In the genomic region with DNA sequence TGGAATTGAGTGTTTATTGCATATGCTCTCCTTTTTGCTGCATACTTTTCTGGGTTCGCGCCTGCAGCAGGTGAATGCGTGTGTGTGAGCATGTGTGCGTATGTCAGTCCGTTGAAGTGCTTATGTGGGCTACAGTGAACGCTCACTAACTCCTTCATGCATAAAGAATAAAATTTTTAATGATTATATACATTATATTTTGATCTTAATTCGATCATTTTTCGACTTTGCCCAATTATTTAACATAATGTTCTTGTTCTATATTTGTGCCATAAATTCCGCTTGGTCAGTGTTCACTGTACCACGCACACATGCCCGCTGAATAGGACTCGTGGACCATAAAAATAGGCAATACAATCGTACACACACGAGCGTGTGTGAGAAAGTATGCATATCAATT, we compare ENCODE assay signal across 1 fruit fly cellular context.
TF ChIP-seq lines count a peak whose summit lies in the region.

No protein-coding gene starts in this region.

TF ChIP-seq in whole organism, embryonic, 481 proteins besides CTCF, POLR2A, EP300 and RAD21 (continued from another document and continues in another):
- TF ChIP-seq toy (GFP tag; IDR thresholded peaks at IDR 0.05; lab: Robert Waterston, UW) = no peak
- TF ChIP-seq HLH4C (GFP tag; IDR thresholded peaks at IDR 0.05; lab: Robert Waterston, UW; ENCODE audit: partially characterized antibody) = no peak
- TF ChIP-seq Ets65A (GFP tag; lab: Kevin White, UChicago) = no peak
- TF ChIP-seq Bdp1 (GFP tag; optimal IDR thresholded peaks at IDR 0.05; lab: Kevin White, UChicago) = no peak
- no peak for TF ChIP-seq dimm (GFP tag; IDR thresholded peaks at IDR 0.05; lab: Robert Waterston, UW)
- TF ChIP-seq crc (GFP tag; optimal IDR thresholded peaks at IDR 0.05; lab: Kevin White, UChicago) = no peak
- no peak for TF ChIP-seq H2.0 (GFP tag; IDR thresholded peaks at IDR 0.05; lab: Robert Waterston, UW)
- TF ChIP-seq dati (GFP tag; IDR thresholded peaks at IDR 0.05; lab: Robert Waterston, UW) = no peak
- no peak for TF ChIP-seq sens-2 (GFP tag; IDR thresholded peaks at IDR 0.05; lab: Robert Waterston, UW)
- 0 out of 3 replicates have a peak, but pooled peaks have one; percentile 28 for TF ChIP-seq CG6175 (GFP tag; IDR thresholded peaks at IDR 0.05; lab: Robert Waterston, UW)
- no peak for TF ChIP-seq Sry-β (GFP tag; optimal IDR thresholded peaks at IDR 0.05; lab: Kevin White, UChicago)
- no peak for TF ChIP-seq CG13624 (GFP tag; optimal IDR thresholded peaks at IDR 0.05; lab: Kevin White, UChicago)
- no peak for TF ChIP-seq schlank (tag; optimal IDR thresholded peaks at IDR 0.05; lab: Kevin White, UChicago)
- no peak for TF ChIP-seq Dref (GFP tag; IDR thresholded peaks at IDR 0.05; lab: Robert Waterston, UW)
- TF ChIP-seq CG6683 (GFP tag; optimal IDR thresholded peaks at IDR 0.05; lab: Kevin White, UChicago) = no peak
- no peak for TF ChIP-seq emc (GFP tag; optimal IDR thresholded peaks at IDR 0.05; lab: Kevin White, UChicago)
- TF ChIP-seq pfk (GFP tag; optimal IDR thresholded peaks at IDR 0.05; lab: Kevin White, UChicago) = no peak
- no peak for TF ChIP-seq CG2678 (tag; optimal IDR thresholded peaks at IDR 0.05; lab: Kevin White, UChicago)
- TF ChIP-seq Blimp-1 (GFP tag; optimal IDR thresholded peaks at IDR 0.05; lab: Kevin White, UChicago) = no peak
- TF ChIP-seq lov (optimal IDR thresholded peaks at IDR 0.05; lab: Kevin White, UChicago) = no peak
- no peak for TF ChIP-seq lov (GFP tag; IDR thresholded peaks at IDR 0.05; lab: Robert Waterston, UW)
- TF ChIP-seq CG13123 (GFP tag; optimal IDR thresholded peaks at IDR 0.05; lab: Kevin White, UChicago) = no peak
- 0 out of 2 replicates have a peak, but pooled peaks have one; percentile 41 for TF ChIP-seq ranshi (GFP tag; IDR thresholded peaks at IDR 0.05; lab: Robert Waterston, UW)
- TF ChIP-seq mirr (GFP tag; optimal IDR thresholded peaks at IDR 0.05; lab: Kevin White, UChicago) = no peak
- TF ChIP-seq Kr (GFP tag; optimal IDR thresholded peaks at IDR 0.05; lab: Kevin White, UChicago) = no peak
- no peak for TF ChIP-seq CG16813 (GFP tag; IDR thresholded peaks at IDR 0.05; lab: Robert Waterston, UW; ENCODE audit: partially characterized antibody)
- TF ChIP-seq Fer2 (tag; optimal IDR thresholded peaks at IDR 0.05; lab: Kevin White, UChicago) = no peak
- TF ChIP-seq Dip3 (GFP tag; optimal IDR thresholded peaks at IDR 0.05; lab: Kevin White, UChicago) = no peak
- no peak for TF ChIP-seq fd102C (GFP tag; optimal IDR thresholded peaks at IDR 0.05; lab: Kevin White, UChicago)
- TF ChIP-seq Scr (GFP tag; IDR thresholded peaks at IDR 0.05; lab: Robert Waterston, UW; ENCODE audit: partially characterized antibody) = no peak
- TF ChIP-seq inv (GFP tag; IDR thresholded peaks at IDR 0.05; lab: Robert Waterston, UW; ENCODE audit: partially characterized antibody) = no peak
- TF ChIP-seq CG4424 (GFP tag; optimal IDR thresholded peaks at IDR 0.05; lab: Kevin White, UChicago) = no peak
- peak; percentile 15 for TF ChIP-seq bcd (GFP tag; optimal IDR thresholded peaks at IDR 0.05; lab: Kevin White, UChicago)
- no peak for TF ChIP-seq CG12659 (GFP tag; optimal IDR thresholded peaks at IDR 0.05; lab: Kevin White, UChicago)
- TF ChIP-seq CG3726 (GFP tag; IDR thresholded peaks at IDR 0.05; lab: Robert Waterston, UW) = no peak
- TF ChIP-seq tll (GFP tag; optimal IDR thresholded peaks at IDR 0.05; lab: Kevin White, UChicago) = no peak
- TF ChIP-seq CG15514 (GFP tag; optimal IDR thresholded peaks at IDR 0.05; lab: Kevin White, UChicago) = no peak
- TF ChIP-seq sisA (GFP tag; IDR thresholded peaks at IDR 0.05; lab: Robert Waterston, UW) = peak; percentile 49
- TF ChIP-seq CG6254 (GFP tag; optimal IDR thresholded peaks at IDR 0.05; lab: Kevin White, UChicago) = no peak
- TF ChIP-seq Adf1 (GFP tag; IDR thresholded peaks at IDR 0.05; lab: Robert Waterston, UW) = no peak
- TF ChIP-seq CG16779 (GFP tag; IDR thresholded peaks at IDR 0.05; lab: Robert Waterston, UW) = no peak
- peak; percentile 69 for TF ChIP-seq dysf (GFP tag; IDR thresholded peaks at IDR 0.05; lab: Robert Waterston, UW)
- no peak for TF ChIP-seq cwo (GFP tag; optimal IDR thresholded peaks at IDR 0.05; lab: Kevin White, UChicago)
- TF ChIP-seq CG32532 (GFP tag; IDR thresholded peaks at IDR 0.05; lab: Robert Waterston, UW) = peak; percentile 57
- TF ChIP-seq ato (GFP tag; IDR thresholded peaks at IDR 0.05; lab: Robert Waterston, UW; ENCODE audit: partially characterized antibody) = no peak
- no peak for TF ChIP-seq chn (GFP tag; optimal IDR thresholded peaks at IDR 0.05; lab: Kevin White, UChicago)
- no peak for TF ChIP-seq Nf-YB (GFP tag; optimal IDR thresholded peaks at IDR 0.05; lab: Kevin White, UChicago)
- TF ChIP-seq ssp (GFP tag; IDR thresholded peaks at IDR 0.05; lab: Robert Waterston, UW) = peak; percentile 9; the same call in 1 of the 2 replicates
- no peak for TF ChIP-seq Max (GFP tag; optimal IDR thresholded peaks at IDR 0.05; lab: Kevin White, UChicago)
- peak; percentile 70 for TF ChIP-seq Drgx (GFP tag; IDR thresholded peaks at IDR 0.05; lab: Robert Waterston, UW)
- no peak for TF ChIP-seq fru (optimal IDR thresholded peaks at IDR 0.05; lab: Kevin White, UChicago)
- no peak for TF ChIP-seq CG11696 (GFP tag; IDR thresholded peaks at IDR 0.05; lab: Robert Waterston, UW)
- TF ChIP-seq stc (GFP tag; IDR thresholded peaks at IDR 0.05; lab: Robert Waterston, UW) = peak; percentile 35; the same call in 1 of the 2 replicates
- no peak for TF ChIP-seq slp2 (GFP tag; optimal IDR thresholded peaks at IDR 0.05; lab: Kevin White, UChicago)
- TF ChIP-seq Fer1 (GFP tag; optimal IDR thresholded peaks at IDR 0.05; lab: Kevin White, UChicago) = no peak
- TF ChIP-seq Jarid2 (GFP tag; optimal IDR thresholded peaks at IDR 0.05; lab: Kevin White, UChicago) = no peak
- TF ChIP-seq dm (GFP tag; optimal IDR thresholded peaks at IDR 0.05; lab: Kevin White, UChicago) = no peak
- TF ChIP-seq cad (GFP tag; optimal IDR thresholded peaks at IDR 0.05; lab: Kevin White, UChicago) = no peak
- no peak for TF ChIP-seq kni (GFP tag; optimal IDR thresholded peaks at IDR 0.05; lab: Kevin White, UChicago)
- TF ChIP-seq rib (GFP tag; IDR thresholded peaks at IDR 0.05; lab: Robert Waterston, UW) = 0 out of 2 replicates have a peak, but pooled peaks have one; percentile 35
- no peak for TF ChIP-seq vfl (GFP tag; optimal IDR thresholded peaks at IDR 0.05; lab: Kevin White, UChicago)
- no peak for TF ChIP-seq gem (tag; optimal IDR thresholded peaks at IDR 0.05; lab: Kevin White, UChicago)
- TF ChIP-seq CG10979 (tag; optimal IDR thresholded peaks at IDR 0.05; lab: Kevin White, UChicago) = peak; percentile 19
- 0 out of 3 replicates have a peak, but pooled peaks have one; percentile 37 for TF ChIP-seq C15 (GFP tag; IDR thresholded peaks at IDR 0.05; lab: Robert Waterston, UW)
- TF ChIP-seq CG33213 (GFP tag; optimal IDR thresholded peaks at IDR 0.05; lab: Kevin White, UChicago) = no peak
- TF ChIP-seq Meics (GFP tag; optimal IDR thresholded peaks at IDR 0.05; lab: Kevin White, UChicago) = peak; percentile 3
- peak; percentile 9; the same call in 1 of the 2 replicates for TF ChIP-seq E2f2 (GFP tag; IDR thresholded peaks at IDR 0.05; lab: Robert Waterston, UW)
- peak; percentile 60 for TF ChIP-seq Atf6 (GFP tag; IDR thresholded peaks at IDR 0.05; lab: Robert Waterston, UW)
- no peak for TF ChIP-seq CG32767 (GFP tag; IDR thresholded peaks at IDR 0.05; lab: Robert Waterston, UW)
- TF ChIP-seq zen2 (GFP tag; IDR thresholded peaks at IDR 0.05; lab: Robert Waterston, UW; ENCODE audit: partially characterized antibody) = no peak
- TF ChIP-seq bowl (GFP tag; IDR thresholded peaks at IDR 0.05; lab: Robert Waterston, UW) = no peak
- TF ChIP-seq BEAF-32 (GFP tag; optimal IDR thresholded peaks at IDR 0.05; lab: Kevin White, UChicago) = no peak
- TF ChIP-seq HLHmδ (GFP tag; optimal IDR thresholded peaks at IDR 0.05; lab: Kevin White, UChicago) = no peak
- TF ChIP-seq CG6689 (GFP tag; IDR thresholded peaks at IDR 0.05; lab: Robert Waterston, UW) = peak; percentile 21; the same call in 1 of the 2 replicates
- TF ChIP-seq E2f1 (GFP tag; IDR thresholded peaks at IDR 0.05; lab: Robert Waterston, UW) = no peak
- TF ChIP-seq Hr3 (GFP tag; optimal IDR thresholded peaks at IDR 0.05; lab: Kevin White, UChicago) = no peak
- no peak; the same call in 1 of the 2 replicates for TF ChIP-seq Poxn (GFP tag; IDR thresholded peaks at IDR 0.05; lab: Robert Waterston, UW)
- TF ChIP-seq ken (GFP tag; IDR thresholded peaks at IDR 0.05; lab: Robert Waterston, UW) = no peak
- no peak for TF ChIP-seq ewg (GFP tag; optimal IDR thresholded peaks at IDR 0.05; lab: Kevin White, UChicago)
- peak; percentile 38 for TF ChIP-seq CG9727 (GFP tag; optimal IDR thresholded peaks at IDR 0.05; lab: Kevin White, UChicago)
- TF ChIP-seq ac (GFP tag; optimal IDR thresholded peaks at IDR 0.05; lab: Kevin White, UChicago) = no peak
- TF ChIP-seq CkIIα-i1 (GFP tag; IDR thresholded peaks at IDR 0.05; lab: Robert Waterston, UW) = no peak
- TF ChIP-seq al (GFP tag; IDR thresholded peaks at IDR 0.05; lab: Robert Waterston, UW) = peak; percentile 40; the same call in 1 of the 2 replicates
- TF ChIP-seq h (optimal IDR thresholded peaks at IDR 0.05; lab: Kevin White, UChicago) = no peak
- TF ChIP-seq vnd (GFP tag; IDR thresholded peaks at IDR 0.05; lab: Robert Waterston, UW; ENCODE audit: partially characterized antibody) = no peak
- TF ChIP-seq CG10321 (GFP tag; IDR thresholded peaks at IDR 0.05; lab: Robert Waterston, UW) = no peak
- no peak for TF ChIP-seq CG12155 (GFP tag; optimal IDR thresholded peaks at IDR 0.05; lab: Kevin White, UChicago)
- peak; percentile 16 for TF ChIP-seq lab (GFP tag; optimal IDR thresholded peaks at IDR 0.05; lab: Kevin White, UChicago)
- no peak for TF ChIP-seq dan (GFP tag; IDR thresholded peaks at IDR 0.05; lab: Robert Waterston, UW)
- no peak for TF ChIP-seq D19B (GFP tag; optimal IDR thresholded peaks at IDR 0.05; lab: Kevin White, UChicago)
- no peak for TF ChIP-seq mam (GFP tag; optimal IDR thresholded peaks at IDR 0.05; lab: Kevin White, UChicago)
- TF ChIP-seq Side (GFP tag; optimal IDR thresholded peaks at IDR 0.05; lab: Kevin White, UChicago) = no peak
- no peak for TF ChIP-seq psq (GFP tag; optimal IDR thresholded peaks at IDR 0.05; lab: Kevin White, UChicago)
- TF ChIP-seq Fer3 (tag; optimal IDR thresholded peaks at IDR 0.05; lab: Kevin White, UChicago) = no peak
- TF ChIP-seq jing (GFP tag; optimal IDR thresholded peaks at IDR 0.05; lab: Kevin White, UChicago) = no peak
- TF ChIP-seq dmrt99B (tag; optimal IDR thresholded peaks at IDR 0.05; lab: Kevin White, UChicago) = no peak
- peak; percentile 30 for TF ChIP-seq lilli (GFP tag; optimal IDR thresholded peaks at IDR 0.05; lab: Kevin White, UChicago)
- no peak for TF ChIP-seq run (tag; optimal IDR thresholded peaks at IDR 0.05; lab: Kevin White, UChicago)
- TF ChIP-seq CG18262 (tag; optimal IDR thresholded peaks at IDR 0.05; lab: Kevin White, UChicago) = peak; percentile 28
- TF ChIP-seq jigr1 (GFP tag; IDR thresholded peaks at IDR 0.05; lab: Robert Waterston, UW) = 0 out of 3 replicates have a peak, but pooled peaks have one; percentile 15
- no peak for TF ChIP-seq CG7928 (GFP tag; optimal IDR thresholded peaks at IDR 0.05; lab: Kevin White, UChicago)
- no peak for TF ChIP-seq CG15696 (tag; optimal IDR thresholded peaks at IDR 0.05; lab: Kevin White, UChicago)
- no peak for TF ChIP-seq CG12104 (GFP tag; optimal IDR thresholded peaks at IDR 0.05; lab: Kevin White, UChicago)
- TF ChIP-seq B-H1 (GFP tag; IDR thresholded peaks at IDR 0.05; lab: Robert Waterston, UW) = 0 out of 3 replicates have a peak, but pooled peaks have one; percentile 10
- TF ChIP-seq NfI (GFP tag; optimal IDR thresholded peaks at IDR 0.05; lab: Kevin White, UChicago) = no peak
- TF ChIP-seq hth (optimal IDR thresholded peaks at IDR 0.05; lab: Kevin White, UChicago) = no peak
- peak; percentile 74 for TF ChIP-seq grau (tag; optimal IDR thresholded peaks at IDR 0.05; lab: Kevin White, UChicago)
- no peak for TF ChIP-seq zfh2 (GFP tag; optimal IDR thresholded peaks at IDR 0.05; lab: Kevin White, UChicago)
- TF ChIP-seq Tbp (GFP tag; optimal IDR thresholded peaks at IDR 0.05; lab: Kevin White, UChicago) = no peak
- no peak for TF ChIP-seq ro (GFP tag; IDR thresholded peaks at IDR 0.05; lab: Robert Waterston, UW)
- no peak for TF ChIP-seq gro (GFP tag; optimal IDR thresholded peaks at IDR 0.05; lab: Kevin White, UChicago)
- TF ChIP-seq CG17328 (GFP tag; IDR thresholded peaks at IDR 0.05; lab: Robert Waterston, UW) = peak; percentile 39; the same call in 1 of the 2 replicates
- 0 out of 3 replicates have a peak, but pooled peaks have one; percentile 21 for TF ChIP-seq ci (GFP tag; IDR thresholded peaks at IDR 0.05; lab: Robert Waterston, UW)
- TF ChIP-seq CG11456 (GFP tag; IDR thresholded peaks at IDR 0.05; lab: Robert Waterston, UW) = 0 out of 3 replicates have a peak, but pooled peaks have one; percentile 47
- TF ChIP-seq CG2199 (GFP tag; IDR thresholded peaks at IDR 0.05; lab: Robert Waterston, UW) = no peak
- TF ChIP-seq pnt (GFP tag; optimal IDR thresholded peaks at IDR 0.05; lab: Kevin White, UChicago) = no peak
- TF ChIP-seq seq (GFP tag; IDR thresholded peaks at IDR 0.05; lab: Robert Waterston, UW) = peak; percentile 28; the same call in 1 of the 2 replicates
- no peak for TF ChIP-seq CG8290 (GFP tag; optimal IDR thresholded peaks at IDR 0.05; lab: Kevin White, UChicago)
- no peak for TF ChIP-seq CG8290 (tag; optimal IDR thresholded peaks at IDR 0.05; lab: Kevin White, UChicago)
- no peak for TF ChIP-seq CG31365 (tag; optimal IDR thresholded peaks at IDR 0.05; lab: Kevin White, UChicago)
- TF ChIP-seq klu (GFP tag; IDR thresholded peaks at IDR 0.05; lab: Robert Waterston, UW) = no peak
- no peak for TF ChIP-seq salm (tag; optimal IDR thresholded peaks at IDR 0.05; lab: Kevin White, UChicago)
- TF ChIP-seq ftz-f1 (GFP tag; optimal IDR thresholded peaks at IDR 0.05; lab: Kevin White, UChicago) = no peak
- TF ChIP-seq CG11085 (GFP tag; IDR thresholded peaks at IDR 0.05; lab: Robert Waterston, UW) = no peak; the same call in 1 of the 2 replicates
- TF ChIP-seq exex (tag; optimal IDR thresholded peaks at IDR 0.05; lab: Kevin White, UChicago) = no peak
- TF ChIP-seq CG9609 (GFP tag; optimal IDR thresholded peaks at IDR 0.05; lab: Kevin White, UChicago) = no peak
- no peak for TF ChIP-seq CG1647 (GFP tag; optimal IDR thresholded peaks at IDR 0.05; lab: Kevin White, UChicago)
- TF ChIP-seq yki (optimal IDR thresholded peaks at IDR 0.05; lab: Kevin White, UChicago) = no peak
- peak; percentile 44; the same call in 1 of the 2 replicates for TF ChIP-seq Ada2b (GFP tag; IDR thresholded peaks at IDR 0.05; lab: Robert Waterston, UW)
- TF ChIP-seq trh (GFP tag; optimal IDR thresholded peaks at IDR 0.05; lab: Kevin White, UChicago) = no peak
